Fruit fly (Drosophila melanogaster): ENCODE data around the gene CG31698.

DNA sequence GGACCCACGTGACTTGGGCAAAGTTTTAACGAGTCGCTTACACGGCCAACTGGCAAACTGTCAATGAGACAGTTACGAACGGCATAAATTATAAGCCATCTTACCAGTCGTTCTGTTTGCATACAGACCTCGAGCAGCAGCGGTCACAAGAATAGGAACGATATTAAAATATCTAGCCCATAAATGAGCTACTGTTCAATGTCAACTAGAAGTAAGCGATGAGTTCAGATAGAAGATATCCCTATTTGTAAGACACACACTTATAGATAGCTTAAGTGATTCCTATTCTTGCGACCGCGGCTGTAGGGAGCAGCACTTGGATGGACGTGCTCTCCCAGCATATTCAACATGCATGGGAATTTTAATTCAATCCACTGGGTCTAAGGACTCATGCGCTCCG, 15.2 kb upstream of the CG31698 start:
- TF ChIP-seq CkIIα-i1 (GFP tag; IDR thresholded peaks at IDR 0.05), result no peak
- no peak for TF ChIP-seq psq (GFP tag; optimal IDR thresholded peaks at IDR 0.05)

Measured in whole organism, embryonic.